Fruit fly (Drosophila melanogaster): ENCODE measurements around the gene Dr.

DNA sequence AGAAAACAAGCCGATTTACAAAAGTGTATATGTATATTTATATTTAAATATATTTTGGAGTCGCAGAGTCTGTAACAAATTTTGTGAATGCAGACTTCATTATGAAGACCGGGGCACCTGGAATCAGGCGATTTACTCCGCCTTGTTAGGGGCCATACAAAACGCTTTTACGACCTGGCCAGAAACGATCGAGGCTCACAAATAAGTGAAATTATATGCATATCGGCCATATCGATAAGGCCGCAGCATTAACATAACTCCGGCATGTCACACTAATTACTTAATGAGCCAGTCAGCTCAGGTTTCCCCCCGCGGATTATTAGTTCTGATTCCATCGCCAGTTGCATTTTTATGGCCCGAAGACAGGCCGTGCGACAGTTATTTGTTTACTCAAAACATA is 6.4 kb downstream of the Dr start:
- TF ChIP-seq CG8478 (optimal IDR thresholded peaks at IDR 0.05): no peak
- no peak for TF ChIP-seq CTCF (optimal IDR thresholded peaks at IDR 0.05)
